Worm (Caenorhabditis elegans): ENCODE data around the gene ZK354.8.
"Not testable (repeated sequence)": the region's sequence is repeated elsewhere in the genome, so short reads cannot be mapped to it uniquely, and the experiment has no call there.

DNA sequence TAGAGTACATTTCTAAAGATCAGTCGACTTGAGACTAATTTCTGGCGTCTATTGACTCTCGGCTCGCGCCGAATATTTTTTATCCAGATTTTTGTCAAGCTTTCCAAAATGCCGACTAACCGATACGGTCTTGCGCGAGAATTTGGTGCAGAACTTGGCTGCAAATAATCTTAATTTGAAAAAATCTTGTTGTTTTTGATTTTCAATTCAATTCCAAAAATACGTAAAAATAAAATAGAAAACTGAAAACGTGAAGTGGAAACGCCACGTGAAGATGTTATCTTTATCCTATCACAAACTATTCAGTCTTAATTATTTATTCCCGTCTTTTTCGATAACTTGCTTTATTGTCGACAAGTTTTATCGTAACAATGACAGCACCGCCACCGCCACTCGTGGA is 47.6 kb downstream of the ZK354.8 start, which contains the start of gene ttbk-2.1:
- TF ChIP-seq mab-5, nhr-28, nhr-12, lin-13 (tag; optimal IDR thresholded peaks at IDR 0.05): not testable (repeated sequence)
